Worm (Caenorhabditis elegans): ENCODE results near the gene nlg-1.

ce11 chrX:13637526-13637925, 6.6 kb upstream of the nlg-1 start:
- TF ChIP-seq nhr-10 (tag; optimal IDR thresholded peaks at IDR 0.05) (no peak), ceh-44 (GFP tag; IDR thresholded peaks at IDR 0.05) (no peak), nhr-25 (tag; optimal IDR thresholded peaks at IDR 0.05; ENCODE audit: borderline replicate concordance, insufficient read depth) (no peak)
